Fruit fly (Drosophila melanogaster): ENCODE results near the gene Gba1a.

DNA sequence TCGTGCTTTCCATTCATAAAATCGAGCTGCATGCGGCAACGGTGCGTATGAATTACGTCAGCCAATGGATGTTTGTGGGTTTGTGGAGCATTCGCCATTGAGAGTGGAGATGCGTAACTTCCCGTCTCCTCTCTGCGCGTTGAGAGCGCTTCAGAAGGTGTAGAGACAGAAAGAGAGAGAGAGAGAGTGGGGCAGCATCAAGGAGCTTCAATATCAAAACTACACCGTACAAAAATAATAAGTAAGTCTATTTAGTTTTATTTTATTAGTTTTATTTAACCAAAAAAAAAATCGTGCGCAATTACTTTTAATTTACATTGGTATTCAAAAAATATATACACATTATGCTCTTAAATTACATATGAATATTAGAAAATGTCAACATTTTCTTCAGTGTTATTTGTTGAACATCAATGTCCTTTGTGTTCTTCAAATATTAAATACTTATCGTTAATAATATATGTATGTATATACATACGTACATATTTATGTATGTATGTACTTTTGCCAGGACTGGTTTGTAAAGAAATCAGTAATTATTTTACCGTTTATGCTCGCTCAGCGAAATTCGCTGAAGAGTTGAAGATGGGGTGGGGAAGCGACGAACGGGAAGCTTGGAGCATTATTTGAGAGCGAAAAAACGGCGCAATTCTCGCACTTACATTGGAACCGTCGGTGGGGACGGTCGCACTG is 22.4 kb downstream of the Gba1a start, which contains the start of gene CG10365:
- TF ChIP-seq CG12605 (GFP tag; IDR thresholded peaks at IDR 0.05), result peak; percentile 93
- TF ChIP-seq CG32121 (GFP tag; IDR thresholded peaks at IDR 0.05), result peak; percentile 88
- TF ChIP-seq CG15710 (tag; optimal IDR thresholded peaks at IDR 0.05), result peak; percentile 93
- peak; percentile 78 for TF ChIP-seq Ets98B (GFP tag; IDR thresholded peaks at IDR 0.05)
- peak; percentile 96 for TF ChIP-seq CG9948 (tag; optimal IDR thresholded peaks at IDR 0.05)
- peak; percentile 70 for TF ChIP-seq Pif1A (GFP tag; optimal IDR thresholded peaks at IDR 0.05)
- peak; percentile 89 for TF ChIP-seq CG14655 (GFP tag; optimal IDR thresholded peaks at IDR 0.05)
- no peak for TF ChIP-seq fd96Ca (GFP tag; IDR thresholded peaks at IDR 0.05)
- peak; percentile 94 for TF ChIP-seq CG8301 (tag; optimal IDR thresholded peaks at IDR 0.05)

Measured in whole organism, pupa.